Fruit fly (Drosophila melanogaster) whole organism, embryonic: Measurements from ENCODE around the gene dysc.

Source experiments
- B-H2 ChIP-seq: fragments of 200-800 bp; sonication (Bioruptor generic); optimal IDR thresholded peaks from 2 replicates; lab custom pipeline; 2018; ENCODE audit warnings: missing biosample characterization, mild to moderate bottlenecking, missing genetic modification characterization
- CG10147 ChIP-seq: fragments of 200-800 bp; sonication (Bioruptor generic); optimal IDR thresholded peaks from 2 replicates; lab custom pipeline; 2019; ENCODE audit warnings: missing biosample characterization, mild to moderate bottlenecking, missing genetic modification characterization, moderate library complexity
- CG12071 ChIP-seq: fragments of 200-800 bp; sonication (Bioruptor generic); optimal IDR thresholded peaks from 3 replicates; lab custom pipeline; 2018; ENCODE audit warnings: missing biosample characterization, mild to moderate bottlenecking, missing genetic modification characterization
- CG15696 ChIP-seq: fragments of 200-800 bp; sonication (Bioruptor generic); optimal IDR thresholded peaks from 2 replicates; lab custom pipeline; 2019; ENCODE audit warnings: missing biosample characterization, mild to moderate bottlenecking, missing genetic modification characterization, moderate library complexity
- CG1603 ChIP-seq: fragments of 200-800 bp; sonication (Bioruptor generic); optimal IDR thresholded peaks from 2 replicates; lab custom pipeline; 2019; ENCODE audit warnings: missing biosample characterization, mild to moderate bottlenecking, missing genetic modification characterization, moderate library complexity
- CG17612 ChIP-seq: fragments of 200-800 bp; sonication (Bioruptor generic); IDR thresholded peaks from 2 replicates; pipeline ENCODE4 v1.3.6; 2022; ENCODE audit warnings: missing biosample characterization, missing genetic modification characterization
- CG17829 ChIP-seq: fragments of 200-800 bp; optimal IDR thresholded peaks from 2 replicates; lab custom pipeline; 2019; ENCODE audit warnings: missing biosample characterization, mild to moderate bottlenecking, missing genetic modification characterization, moderate library complexity
- CG2712 ChIP-seq: fragments of 200-800 bp; optimal IDR thresholded peaks from 3 replicates; lab custom pipeline; 2019; ENCODE audit warnings: missing biosample characterization, mild to moderate bottlenecking, missing genetic modification characterization, moderate library complexity
- CG3065 ChIP-seq: fragments of 200-800 bp; sonication (Bioruptor generic); optimal IDR thresholded peaks from 2 replicates; lab custom pipeline; 2016; ENCODE audit warnings: missing biosample characterization, missing genetic modification characterization
- CG33557 ChIP-seq: fragments of 200-800 bp; sonication (Bioruptor generic); optimal IDR thresholded peaks from 2 replicates; lab custom pipeline; 2019; ENCODE audit warnings: missing biosample characterization, mild to moderate bottlenecking, missing genetic modification characterization, moderate library complexity
- CG34224 ChIP-seq: fragments of 200-800 bp; sonication (Bioruptor generic); IDR thresholded peaks from 3 replicates; pipeline ENCODE4 v1.3.6; 2022; ENCODE audit warnings: missing biosample characterization, missing genetic modification characterization; ENCODE audit not compliant: partially characterized antibody
- CG6765 ChIP-seq: fragments of 200-800 bp; sonication (Bioruptor generic); optimal IDR thresholded peaks from 3 replicates; lab custom pipeline; 2017; ENCODE audit warnings: missing biosample characterization, mild to moderate bottlenecking, missing genetic modification characterization
- CG6813 ChIP-seq: fragments of 200-800 bp; sonication (Bioruptor generic); optimal IDR thresholded peaks from 2 replicates; lab custom pipeline; 2017; ENCODE audit warnings: missing biosample characterization, missing genetic modification characterization, mild to moderate bottlenecking, moderate library complexity, missing genetic modification reagents
- CG8359 ChIP-seq: fragments of 200-800 bp; sonication (Bioruptor generic); optimal IDR thresholded peaks from 2 replicates; lab custom pipeline; 2017; ENCODE audit warnings: missing biosample characterization, mild to moderate bottlenecking, missing genetic modification characterization, borderline replicate concordance
- CG8765 ChIP-seq: fragments of 200-800 bp; sonication (Bioruptor generic); IDR thresholded peaks from 2 replicates; pipeline ENCODE4 v1.3.6; 2022; ENCODE audit warnings: missing biosample characterization, missing genetic modification characterization
- CG9609 ChIP-seq: fragments of 200-800 bp; sonication (Bioruptor generic); optimal IDR thresholded peaks from 3 replicates; lab custom pipeline; 2016; ENCODE audit warnings: missing biosample characterization, missing genetic modification characterization
- CG9817 ChIP-seq: fragments of 200-800 bp; sonication (Bioruptor generic); optimal IDR thresholded peaks from 2 replicates; lab custom pipeline; 2018; ENCODE audit warnings: missing biosample characterization, mild to moderate bottlenecking, missing genetic modification characterization, moderate library complexity
- Camta ChIP-seq: fragments of 200-800 bp; sonication (Bioruptor generic); optimal IDR thresholded peaks from 2 replicates; lab custom pipeline; 2016; ENCODE audit warnings: missing biosample characterization, missing genetic modification characterization
- D19B ChIP-seq: fragments of 200-800 bp; sonication (Bioruptor generic); optimal IDR thresholded peaks from 2 replicates; lab custom pipeline; 2017; ENCODE audit warnings: missing biosample characterization, mild to moderate bottlenecking, missing genetic modification characterization
- Dad ChIP-seq: fragments of 200-800 bp; sonication (Bioruptor generic); optimal IDR thresholded peaks from 3 replicates; lab custom pipeline; 2016; ENCODE audit warnings: missing biosample characterization, missing genetic modification characterization
- Dref ChIP-seq: fragments of 200-800 bp; sonication (Bioruptor generic); IDR thresholded peaks from 2 replicates; pipeline ENCODE4 v1.3.6; 2022; ENCODE audit warnings: missing biosample characterization, missing genetic modification characterization
- Fer3 ChIP-seq: fragments of 200-800 bp; sonication (Bioruptor generic); optimal IDR thresholded peaks from 2 replicates; lab custom pipeline; 2018; ENCODE audit warnings: missing biosample characterization, mild to moderate bottlenecking, missing genetic modification characterization, moderate library complexity
- HLH4C ChIP-seq: fragments of 200-800 bp; sonication (Bioruptor generic); IDR thresholded peaks from 3 replicates; pipeline ENCODE4 v1.3.6; 2022; ENCODE audit warnings: missing biosample characterization, missing genetic modification characterization; ENCODE audit not compliant: partially characterized antibody
- Hey ChIP-seq: fragments of 200-800 bp; sonication (Bioruptor generic); optimal IDR thresholded peaks from 3 replicates; lab custom pipeline; 2018; ENCODE audit warnings: missing biosample characterization, mild to moderate bottlenecking, missing genetic modification characterization
- Kr ChIP-seq: fragments of 200-800 bp; sonication (Bioruptor generic); optimal IDR thresholded peaks from 2 replicates; lab custom pipeline; 2017; ENCODE audit warnings: missing biosample characterization, mild to moderate bottlenecking, missing genetic modification characterization
- MBD-R2 ChIP-seq: fragments of 200-800 bp; sonication (Bioruptor generic); IDR thresholded peaks from 2 replicates; pipeline ENCODE4 v1.3.6; 2022; ENCODE audit warnings: missing biosample characterization, missing genetic modification characterization
- Ptx1 ChIP-seq: fragments of 200-800 bp; sonication (Bioruptor generic); IDR thresholded peaks from 2 replicates; pipeline ENCODE4 v1.3.6; 2022; ENCODE audit warnings: missing biosample characterization, missing genetic modification characterization
- Rx ChIP-seq: fragments of 200-800 bp; sonication (Bioruptor generic); IDR thresholded peaks from 2 replicates; pipeline ENCODE4 v1.3.6; 2022; ENCODE audit warnings: missing biosample characterization, missing genetic modification characterization
- Sox100B ChIP-seq: fragments of 200-800 bp; sonication (Bioruptor generic); optimal IDR thresholded peaks from 3 replicates; lab custom pipeline; 2018; ENCODE audit warnings: missing biosample characterization, mild to moderate bottlenecking, missing genetic modification characterization
- Sry-δ ChIP-seq: fragments of 200-800 bp; sonication (Bioruptor generic); optimal IDR thresholded peaks from 2 replicates; lab custom pipeline; 2016; ENCODE audit warnings: missing biosample characterization, missing genetic modification characterization
- Stat92E ChIP-seq, 3 experiments: fragments of >200 bp in 2 of 3; fragments of 200-800 bp in 1 of 3; sonication (Bioruptor generic) in 1 of 3; optimal IDR thresholded peaks; 2 replicates each; lab custom pipeline; 2017 to 2019; ENCODE audit warnings: missing biosample characterization in 3 of 3, missing genetic modification characterization in 3 of 3, mild to moderate bottlenecking in 1 of 3, moderate library complexity in 1 of 3
- ato ChIP-seq: fragments of 200-800 bp; sonication (Bioruptor generic); IDR thresholded peaks from 2 replicates; pipeline ENCODE4 v1.3.6; 2022; ENCODE audit warnings: missing biosample characterization, missing genetic modification characterization; ENCODE audit not compliant: partially characterized antibody
- bab2 ChIP-seq: fragments of 200-800 bp; sonication (Bioruptor generic); optimal IDR thresholded peaks from 2 replicates; lab custom pipeline; 2016; ENCODE audit warnings: missing biosample characterization, missing genetic modification characterization
- chif ChIP-seq, 2 experiments: fragments of 200-800 bp; sonication (Bioruptor generic); optimal IDR thresholded peaks; 3 replicates each; lab custom pipeline; 2016; ENCODE audit warnings: missing biosample characterization in 2 of 2, missing genetic modification characterization in 2 of 2
- danr ChIP-seq: fragments of 200-800 bp; sonication (Bioruptor generic); IDR thresholded peaks from 2 replicates; pipeline ENCODE4 v1.3.6; 2022; ENCODE audit warnings: missing biosample characterization, missing genetic modification characterization
- dpn ChIP-seq, 2 experiments: fragments of 200-800 bp; sonication (Bioruptor generic); optimal IDR thresholded peaks; 3 replicates each; lab custom pipeline; 2016; ENCODE audit warnings: missing biosample characterization in 2 of 2, missing genetic modification characterization in 2 of 2
- en ChIP-seq: fragments of 200-800 bp; sonication (Bioruptor generic); optimal IDR thresholded peaks from 2 replicates; lab custom pipeline; 2016; ENCODE audit warnings: missing biosample characterization, missing genetic modification characterization
- gce ChIP-seq: fragments of 200-800 bp; sonication (Bioruptor generic); IDR thresholded peaks from 3 replicates; pipeline ENCODE4 v1.3.6; 2022; ENCODE audit warnings: missing biosample characterization, missing genetic modification characterization
- h ChIP-seq: fragments of >200 bp; optimal IDR thresholded peaks from 2 replicates; lab custom pipeline; 2017
- hth ChIP-seq: fragments of >200 bp; optimal IDR thresholded peaks from 2 replicates; lab custom pipeline; 2017; ENCODE audit warnings: inconsistent platforms
- jigr1 ChIP-seq: fragments of 200-800 bp; sonication (Bioruptor generic); IDR thresholded peaks from 3 replicates; pipeline ENCODE4 v1.3.6; 2022; ENCODE audit warnings: missing biosample characterization, missing genetic modification characterization
- ken ChIP-seq: fragments of 200-800 bp; sonication (Bioruptor generic); IDR thresholded peaks from 3 replicates; pipeline ENCODE4 v1.3.6; 2022; ENCODE audit warnings: missing biosample characterization, missing genetic modification characterization
- nau ChIP-seq: fragments of 200-800 bp; sonication (Bioruptor generic); optimal IDR thresholded peaks from 3 replicates; lab custom pipeline; 2017; ENCODE audit warnings: missing biosample characterization, mild to moderate bottlenecking, missing genetic modification characterization, missing genetic modification reagents
- oc ChIP-seq: fragments of 200-800 bp; sonication (Bioruptor generic); optimal IDR thresholded peaks from 2 replicates; lab custom pipeline; 2018; ENCODE audit warnings: missing biosample characterization, mild to moderate bottlenecking, missing genetic modification characterization, moderate library complexity
- otp ChIP-seq: fragments of 200-800 bp; sonication (Bioruptor generic); IDR thresholded peaks from 3 replicates; pipeline ENCODE4, ENCODE4 v1.3.6; 2022; ENCODE audit warnings: missing biosample characterization, missing genetic modification characterization
- psq ChIP-seq: fragments of 200-800 bp; sonication (Bioruptor generic); optimal IDR thresholded peaks from 2 replicates; lab custom pipeline; 2017; ENCODE audit warnings: missing biosample characterization, missing genetic modification characterization
- pum ChIP-seq: fragments of 200-800 bp; sonication (Bioruptor generic); optimal IDR thresholded peaks from 2 replicates; lab custom pipeline; 2016; ENCODE audit warnings: missing biosample characterization, missing genetic modification characterization
- rib ChIP-seq: fragments of 200-800 bp; sonication (Bioruptor generic); IDR thresholded peaks from 2 replicates; pipeline ENCODE4 v1.3.6; 2022; ENCODE audit warnings: missing biosample characterization, missing genetic modification characterization
- sob ChIP-seq: fragments of 200-800 bp; sonication (Bioruptor generic); IDR thresholded peaks from 2 replicates; pipeline ENCODE4 v1.3.6; 2022; ENCODE audit warnings: missing biosample characterization, missing genetic modification characterization
- stc ChIP-seq: fragments of 200-800 bp; sonication (Bioruptor generic); IDR thresholded peaks from 2 replicates; pipeline ENCODE4 v1.3.6; 2022; ENCODE audit warnings: missing biosample characterization, missing genetic modification characterization
- tin ChIP-seq: fragments of 200-800 bp; sonication (Bioruptor generic); optimal IDR thresholded peaks from 3 replicates; lab custom pipeline; 2016; ENCODE audit warnings: missing biosample characterization, missing genetic modification characterization
- ttk ChIP-seq: fragments of 200-800 bp; sonication (Bioruptor generic); IDR thresholded peaks from 2 replicates; pipeline ENCODE4 v2.1.2; 2022; ENCODE audit warnings: missing biosample characterization, missing genetic modification characterization

Gene dysc

DNA sequence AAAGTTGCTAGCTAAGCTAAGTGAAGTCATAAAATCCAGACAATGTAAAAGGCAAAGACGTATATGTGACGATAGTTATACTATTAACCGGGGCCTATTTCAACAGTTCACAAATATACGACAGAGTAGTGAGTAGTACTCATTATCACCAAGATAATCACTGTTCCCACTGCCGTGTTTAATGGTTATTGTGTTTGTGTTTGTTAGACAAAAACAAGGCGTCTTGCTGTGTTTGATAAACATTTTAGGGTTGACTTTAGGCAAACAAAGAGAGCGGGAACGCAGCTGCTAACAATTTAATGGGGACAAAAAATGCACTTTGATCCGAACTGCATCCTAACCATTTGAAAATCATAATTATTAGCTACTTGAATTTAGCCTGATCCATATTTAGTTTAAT lies 37.6 kb downstream of the dysc start (continued):
- TF ChIP-seq CG8765 (GFP tag; lab: Robert Waterston, UW) (no peak), bab2 (GFP tag; lab: Kevin White, UChicago) (peak; percentile 79), nau (peak; percentile 70), Fer3 (tag; lab: Kevin White, UChicago) (peak; percentile 69), otp (GFP tag; lab: Robert Waterston, UW) (peak; percentile 38; the same call in 1 of the 3 replicates), danr (GFP tag; lab: Robert Waterston, UW) (no peak), chif (GFP tag; optimal IDR thresholded peaks at IDR 0.05; lab: Kevin White, UChicago) (peak; percentile 41 to 45), Dad (GFP tag; lab: Kevin White, UChicago) (peak; percentile 43), ttk (GFP tag; lab: Robert Waterston, UW) (no peak), CG9817 (tag; lab: Kevin White, UChicago) (no peak), oc (tag; lab: Kevin White, UChicago) (peak; percentile 85), Sry-δ (GFP tag; lab: Kevin White, UChicago) (no peak), B-H2 (GFP tag; lab: Kevin White, UChicago) (no peak), Sox100B (GFP tag; lab: Kevin White, UChicago) (peak; percentile 74), CG6813 (GFP tag; lab: Kevin White, UChicago) (peak; percentile 90), CG1603 (tag; lab: Kevin White, UChicago) (peak; percentile 93), gce (GFP tag; lab: Robert Waterston, UW) (no peak), CG10147 (GFP tag; lab: Kevin White, UChicago) (no peak), psq (GFP tag; lab: Kevin White, UChicago) (peak; percentile 2), tin (GFP tag; lab: Kevin White, UChicago) (peak; percentile 30), sob (GFP tag; lab: Robert Waterston, UW) (0 out of 2 replicates have a peak, but pooled peaks have one; percentile 14), Camta (GFP tag; lab: Kevin White, UChicago) (peak; percentile 63), Rx (no peak), CG2712 (tag; lab: Kevin White, UChicago) (peak; percentile 80), CG12071 (GFP tag; lab: Kevin White, UChicago) (peak; percentile 85), Hey (tag; lab: Kevin White, UChicago) (peak; percentile 49), CG34224 (GFP tag; lab: Robert Waterston, UW) (no peak), ken (GFP tag; lab: Robert Waterston, UW) (0 out of 3 replicates have a peak, but pooled peaks have one; percentile 54), hth (lab: Kevin White, UChicago) (no peak), CG17829 (tag; lab: Kevin White, UChicago) (peak; percentile 68), dpn (GFP tag; optimal IDR thresholded peaks at IDR 0.05; lab: Kevin White, UChicago) (peak in 1 of 2 experiments; percentile 2), CG15696 (tag; lab: Kevin White, UChicago) (peak; percentile 93), rib (GFP tag; lab: Robert Waterston, UW) (no peak), jigr1 (GFP tag; lab: Robert Waterston, UW) (no peak), CG8359 (peak; percentile 80), Stat92E (GFP tag; optimal IDR thresholded peaks at IDR 0.05; lab: Kevin White, UChicago) (no peak), CG9609 (GFP tag; lab: Kevin White, UChicago) (peak; percentile 5), MBD-R2 (GFP tag; lab: Robert Waterston, UW) (no peak), ato (GFP tag; lab: Robert Waterston, UW) (no peak), CG33557 (GFP tag; lab: Kevin White, UChicago) (peak; percentile 86), h (lab: Kevin White, UChicago) (no peak), CG17612 (no peak), CG6765 (peak; percentile 18), Ptx1 (GFP tag; lab: Robert Waterston, UW) (no peak), stc (GFP tag; lab: Robert Waterston, UW) (peak; percentile 20; the same call in 1 of the 2 replicates), HLH4C (GFP tag; lab: Robert Waterston, UW) (no peak), Dref (GFP tag; lab: Robert Waterston, UW) (no peak), en (GFP tag; lab: Kevin White, UChicago) (peak; percentile 75), D19B (GFP tag; lab: Kevin White, UChicago) (no peak), pum (no peak), Kr (GFP tag; lab: Kevin White, UChicago) (peak; percentile 95), CG3065 (peak; percentile 40)
